In the genomic region with DNA sequence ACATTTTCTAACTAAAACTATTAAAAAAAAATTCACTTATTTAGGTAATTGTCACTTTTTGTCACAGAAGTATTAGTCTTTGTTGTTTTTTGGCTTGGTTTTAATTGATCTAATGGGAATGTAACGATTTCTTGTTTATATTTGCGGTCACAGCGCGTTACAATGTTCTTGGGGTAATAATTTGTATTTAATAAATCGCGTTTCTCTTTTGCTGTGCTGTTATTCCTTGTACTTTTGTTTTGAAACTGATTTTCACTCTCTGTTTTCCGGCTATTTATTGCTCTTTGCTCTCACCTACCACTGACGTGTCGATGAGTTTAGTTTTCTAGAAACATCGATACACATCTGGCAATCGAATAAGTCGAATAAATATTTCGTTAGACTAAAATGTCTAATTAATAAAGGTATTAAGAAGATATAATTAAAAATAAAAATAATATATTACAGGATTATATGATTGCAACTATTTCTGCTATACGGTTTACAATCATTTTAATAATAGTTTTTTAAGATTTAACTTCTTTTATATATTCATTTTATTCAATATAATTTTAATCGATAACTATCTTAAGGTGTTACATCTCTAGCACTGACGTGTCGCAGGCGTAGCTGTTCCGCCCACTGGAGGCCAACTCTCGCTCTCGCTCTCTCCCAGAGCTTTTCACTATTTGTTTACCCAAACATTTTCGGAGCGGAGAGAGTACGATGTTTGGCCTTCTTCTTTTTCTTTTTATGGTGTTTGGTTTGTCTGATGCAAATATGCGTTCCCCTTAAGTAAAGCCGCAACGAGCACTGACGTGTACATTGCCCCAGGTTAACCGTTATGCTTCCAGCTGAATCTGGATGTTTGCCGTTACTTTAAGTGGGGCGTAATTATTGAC, we compare ENCODE assay signal across 4 fruit fly cellular contexts.
TF ChIP-seq lines count a peak whose summit lies in the region.

TSS of gene Hsc70-3 (minus strand) at position 251 of the 881 bp plus-strand sequence.

TF ChIP-seq in whole organism, adult, 20 proteins besides CTCF, POLR2A, EP300 and RAD21 (continued from another document):
- TF ChIP-seq Hr96 (GFP tag; optimal IDR thresholded peaks at IDR 0.05; lab: Kevin White, UChicago) = no peak
- TF ChIP-seq toe (GFP tag; optimal IDR thresholded peaks at IDR 0.05; lab: Kevin White, UChicago) = no peak
- TF ChIP-seq CG14711 (tag; optimal IDR thresholded peaks at IDR 0.05; lab: Kevin White, UChicago) = peak; percentile 71
- TF ChIP-seq kay (GFP tag; lab: Kevin White, UChicago; ENCODE audit: borderline replicate concordance) = no peak

TF ChIP-seq in whole organism, embryonic, 481 proteins besides CTCF, POLR2A, EP300 and RAD21 (continued from another document and continues in another):
- peak; percentile 66 for TF ChIP-seq pros (GFP tag; optimal IDR thresholded peaks at IDR 0.05; lab: Kevin White, UChicago)
- no peak for TF ChIP-seq kah (GFP tag; optimal IDR thresholded peaks at IDR 0.05; lab: Kevin White, UChicago)
- peak; percentile 89 for TF ChIP-seq Dll (GFP tag; IDR thresholded peaks at IDR 0.05; lab: Robert Waterston, UW; ENCODE audit: partially characterized antibody)
- peak; percentile 76 to 85 for TF ChIP-seq Trl (optimal IDR thresholded peaks at IDR 0.05; lab: Kevin White, UChicago)
- TF ChIP-seq Trl (GFP tag; optimal IDR thresholded peaks at IDR 0.05; lab: Kevin White, UChicago) = peak; percentile 50
- no peak for TF ChIP-seq CG15479 (GFP tag; optimal IDR thresholded peaks at IDR 0.05; lab: Kevin White, UChicago)
- TF ChIP-seq CG9817 (tag; optimal IDR thresholded peaks at IDR 0.05; lab: Kevin White, UChicago) = no peak
- peak; percentile 33 for TF ChIP-seq CG1233 (GFP tag; optimal IDR thresholded peaks at IDR 0.05; lab: Kevin White, UChicago)
- TF ChIP-seq CG6791 (GFP tag; IDR thresholded peaks at IDR 0.05; lab: Robert Waterston, UW; ENCODE audit: partially characterized antibody) = 0 out of 3 replicates have a peak, but pooled peaks have one; percentile 49
- TF ChIP-seq Jarid2 (GFP tag; optimal IDR thresholded peaks at IDR 0.05; lab: Kevin White, UChicago) = peak; percentile 57
- peak; percentile 70 for TF ChIP-seq CG7987 (GFP tag; optimal IDR thresholded peaks at IDR 0.05; lab: Kevin White, UChicago)
- TF ChIP-seq Fer3 (tag; optimal IDR thresholded peaks at IDR 0.05; lab: Kevin White, UChicago) = peak; percentile 3
- TF ChIP-seq lov (optimal IDR thresholded peaks at IDR 0.05; lab: Kevin White, UChicago) = no peak
- peak; percentile 47; the same call in 1 of the 3 replicates for TF ChIP-seq lov (GFP tag; IDR thresholded peaks at IDR 0.05; lab: Robert Waterston, UW)
- TF ChIP-seq CG9609 (GFP tag; optimal IDR thresholded peaks at IDR 0.05; lab: Kevin White, UChicago) = no peak
- no peak for TF ChIP-seq Ravus (GFP tag; IDR thresholded peaks at IDR 0.05; lab: Robert Waterston, UW)
- no peak for TF ChIP-seq CrebB (tag; optimal IDR thresholded peaks at IDR 0.05; lab: Kevin White, UChicago)
- TF ChIP-seq da (GFP tag; optimal IDR thresholded peaks at IDR 0.05; lab: Kevin White, UChicago) = no peak
- TF ChIP-seq MESR4 (GFP tag; optimal IDR thresholded peaks at IDR 0.05; lab: Kevin White, UChicago) = peak; percentile 8
- no peak for TF ChIP-seq CG42726 (GFP tag; IDR thresholded peaks at IDR 0.05; lab: Robert Waterston, UW; ENCODE audit: partially characterized antibody)
- no peak for TF ChIP-seq slp2 (GFP tag; optimal IDR thresholded peaks at IDR 0.05; lab: Kevin White, UChicago)
- TF ChIP-seq CG1647 (GFP tag; optimal IDR thresholded peaks at IDR 0.05; lab: Kevin White, UChicago) = no peak
- TF ChIP-seq Dip3 (GFP tag; optimal IDR thresholded peaks at IDR 0.05; lab: Kevin White, UChicago) = no peak
- no peak for TF ChIP-seq org-1 (GFP tag; optimal IDR thresholded peaks at IDR 0.05; lab: Kevin White, UChicago)
- TF ChIP-seq ken (GFP tag; IDR thresholded peaks at IDR 0.05; lab: Robert Waterston, UW) = no peak
- no peak for TF ChIP-seq gro (GFP tag; optimal IDR thresholded peaks at IDR 0.05; lab: Kevin White, UChicago)
- peak; percentile 50 for TF ChIP-seq CoRest (tag; optimal IDR thresholded peaks at IDR 0.05; lab: Kevin White, UChicago)
- TF ChIP-seq grau (tag; optimal IDR thresholded peaks at IDR 0.05; lab: Kevin White, UChicago) = peak; percentile 33
- TF ChIP-seq twi (tag; optimal IDR thresholded peaks at IDR 0.05; lab: Kevin White, UChicago) = no peak
- TF ChIP-seq CG2116 (GFP tag; optimal IDR thresholded peaks at IDR 0.05; lab: Kevin White, UChicago) = peak; percentile 46
- peak; percentile 77 for TF ChIP-seq Nf-YC (tag; optimal IDR thresholded peaks at IDR 0.05; lab: Kevin White, UChicago)
- TF ChIP-seq Aef1 (GFP tag; IDR thresholded peaks at IDR 0.05; lab: Robert Waterston, UW) = no peak
- no peak for TF ChIP-seq Gsc (GFP tag; IDR thresholded peaks at IDR 0.05; lab: Robert Waterston, UW)
- no peak for TF ChIP-seq CG11398 (GFP tag; optimal IDR thresholded peaks at IDR 0.05; lab: Kevin White, UChicago)
- TF ChIP-seq dysf (GFP tag; IDR thresholded peaks at IDR 0.05; lab: Robert Waterston, UW) = no peak
- peak; percentile 12 for TF ChIP-seq Vsx1 (GFP tag; optimal IDR thresholded peaks at IDR 0.05; lab: Kevin White, UChicago)
- TF ChIP-seq CG14860 (GFP tag; IDR thresholded peaks at IDR 0.05; lab: Robert Waterston, UW; ENCODE audit: partially characterized antibody) = peak; percentile 43; the same call in 1 of the 3 replicates
- no peak for TF ChIP-seq exex (tag; optimal IDR thresholded peaks at IDR 0.05; lab: Kevin White, UChicago)
- no peak for TF ChIP-seq sisA (GFP tag; IDR thresholded peaks at IDR 0.05; lab: Robert Waterston, UW)

TF ChIP-seq in whole organism, prepupa, 60 proteins besides CTCF, POLR2A, EP300 and RAD21 (continued from another document):
- TF ChIP-seq Sox15 (GFP tag; optimal IDR thresholded peaks at IDR 0.05; lab: Kevin White, UChicago) (no peak), fd59A (GFP tag; optimal IDR thresholded peaks at IDR 0.05; lab: Kevin White, UChicago) (no peak), CG15336 (GFP tag; IDR thresholded peaks at IDR 0.05; lab: Robert Waterston, UW) (peak; percentile 18; the same call in 1 of the 2 replicates), Hr39 (GFP tag; optimal IDR thresholded peaks at IDR 0.05; lab: Kevin White, UChicago) (no peak), CG11294 (GFP tag; IDR thresholded peaks at IDR 0.05; lab: Robert Waterston, UW) (no peak), CG3919 (GFP tag; optimal IDR thresholded peaks at IDR 0.05; lab: Kevin White, UChicago) (peak; percentile 22), Lpt (GFP tag; optimal IDR thresholded peaks at IDR 0.05; lab: Kevin White, UChicago) (no peak), Ets96B (tag; optimal IDR thresholded peaks at IDR 0.05; lab: Kevin White, UChicago) (no peak), CG9139 (GFP tag; optimal IDR thresholded peaks at IDR 0.05; lab: Kevin White, UChicago) (peak; percentile 21), Hr4 (GFP tag; optimal IDR thresholded peaks at IDR 0.05; lab: Kevin White, UChicago) (no peak), fkh (GFP tag; optimal IDR thresholded peaks at IDR 0.05; lab: Kevin White, UChicago) (peak; percentile 92), Eip93F (GFP tag; optimal IDR thresholded peaks at IDR 0.05; lab: Kevin White, UChicago) (no peak), esn (GFP tag; optimal IDR thresholded peaks at IDR 0.05; lab: Kevin White, UChicago) (peak; percentile 28), CG3032 (tag; optimal IDR thresholded peaks at IDR 0.05; lab: Kevin White, UChicago) (peak; percentile 13), CG1621 (tag; optimal IDR thresholded peaks at IDR 0.05; lab: Kevin White, UChicago) (no peak), CG34406 (GFP tag; optimal IDR thresholded peaks at IDR 0.05; lab: Kevin White, UChicago) (peak; percentile 12), net (GFP tag; optimal IDR thresholded peaks at IDR 0.05; lab: Kevin White, UChicago) (no peak), CG8632 (GFP tag; optimal IDR thresholded peaks at IDR 0.05; lab: Kevin White, UChicago) (no peak), Blimp-1 (GFP tag; optimal IDR thresholded peaks at IDR 0.05; lab: Kevin White, UChicago) (no peak), CG7368 (GFP tag; optimal IDR thresholded peaks at IDR 0.05; lab: Kevin White, UChicago) (no peak), topi (GFP tag; optimal IDR thresholded peaks at IDR 0.05; lab: Kevin White, UChicago) (peak; percentile 10), CG6163 (GFP tag; IDR thresholded peaks at IDR 0.05; lab: Robert Waterston, UW) (peak; percentile 16; the same call in 1 of the 3 replicates), CG16779 (tag; optimal IDR thresholded peaks at IDR 0.05; lab: Kevin White, UChicago) (no peak), CG10631 (GFP tag; optimal IDR thresholded peaks at IDR 0.05; lab: Kevin White, UChicago) (peak; percentile 13), pdm3 (GFP tag; optimal IDR thresholded peaks at IDR 0.05; lab: Kevin White, UChicago) (no peak), Sox14 (GFP tag; optimal IDR thresholded peaks at IDR 0.05; lab: Kevin White, UChicago) (no peak), Met (GFP tag; optimal IDR thresholded peaks at IDR 0.05; lab: Kevin White, UChicago) (peak; percentile 28), salr (GFP tag; optimal IDR thresholded peaks at IDR 0.05; lab: Kevin White, UChicago) (no peak), Sox102F (GFP tag; optimal IDR thresholded peaks at IDR 0.05; lab: Kevin White, UChicago) (peak; percentile 42), dac (GFP tag; optimal IDR thresholded peaks at IDR 0.05; lab: Kevin White, UChicago) (no peak), lz (GFP tag; optimal IDR thresholded peaks at IDR 0.05; lab: Kevin White, UChicago) (no peak), Gug (GFP tag; IDR thresholded peaks at IDR 0.05; lab: Robert Waterston, UW) (no peak), cyc (GFP tag; optimal IDR thresholded peaks at IDR 0.05; lab: Kevin White, UChicago) (no peak), Eip78C (GFP tag; lab: Kevin White, UChicago) (peak; percentile 81), acj6 (GFP tag; optimal IDR thresholded peaks at IDR 0.05; lab: Kevin White, UChicago) (no peak), CG11902 (GFP tag; optimal IDR thresholded peaks at IDR 0.05; lab: Kevin White, UChicago) (no peak), dsx (GFP tag; optimal IDR thresholded peaks at IDR 0.05; lab: Kevin White, UChicago; ENCODE audit: poor library complexity, severe bottlenecking) (peak; percentile 30), CG6854 (GFP tag; optimal IDR thresholded peaks at IDR 0.05; lab: Kevin White, UChicago) (peak; percentile 63), Hr38 (GFP tag; optimal IDR thresholded peaks at IDR 0.05; lab: Kevin White, UChicago) (no peak), CG10669 (GFP tag; optimal IDR thresholded peaks at IDR 0.05; lab: Kevin White, UChicago) (no peak)

TF ChIP-seq in whole organism, wandering third instar larva, 38 proteins besides CTCF, POLR2A, EP300 and RAD21 (continued from another document):
- no peak for TF ChIP-seq dsf (GFP tag; optimal IDR thresholded peaks at IDR 0.05; lab: Kevin White, UChicago; ENCODE audit: borderline replicate concordance)
- no peak for TF ChIP-seq Myc (optimal IDR thresholded peaks at IDR 0.05; lab: Kevin White, UChicago)
- TF ChIP-seq sv (GFP tag; optimal IDR thresholded peaks at IDR 0.05; lab: Kevin White, UChicago) = no peak
- TF ChIP-seq psq (GFP tag; optimal IDR thresholded peaks at IDR 0.05; lab: Kevin White, UChicago) = peak; percentile 56
- no peak for TF ChIP-seq jim (GFP tag; optimal IDR thresholded peaks at IDR 0.05; lab: Kevin White, UChicago)
- peak; percentile 13 for TF ChIP-seq h (GFP tag; optimal IDR thresholded peaks at IDR 0.05; lab: Kevin White, UChicago)
- TF ChIP-seq CrebA (GFP tag; optimal IDR thresholded peaks at IDR 0.05; lab: Kevin White, UChicago; ENCODE audit: borderline replicate concordance) = peak; percentile 72
- TF ChIP-seq N (GFP tag; optimal IDR thresholded peaks at IDR 0.05; lab: Kevin White, UChicago) = no peak
- no peak for TF ChIP-seq pan (optimal IDR thresholded peaks at IDR 0.05; lab: Kevin White, UChicago)
- TF ChIP-seq brk (GFP tag; optimal IDR thresholded peaks at IDR 0.05; lab: Kevin White, UChicago) = peak; percentile 24
- peak in 1 of 2 experiments; percentile 32 for TF ChIP-seq foxo (GFP tag; optimal IDR thresholded peaks at IDR 0.05; lab: Kevin White, UChicago)
- peak; percentile 93 for TF ChIP-seq Dif (GFP tag; optimal IDR thresholded peaks at IDR 0.05; lab: Kevin White, UChicago; ENCODE audit: partially characterized antibody)
- TF ChIP-seq dmrt93B (GFP tag; optimal IDR thresholded peaks at IDR 0.05; lab: Kevin White, UChicago) = no peak
- no peak for TF ChIP-seq sage (GFP tag; optimal IDR thresholded peaks at IDR 0.05; lab: Kevin White, UChicago)
- no peak for TF ChIP-seq woc (GFP tag; optimal IDR thresholded peaks at IDR 0.05; lab: Kevin White, UChicago)
- TF ChIP-seq HLH106 (tag; optimal IDR thresholded peaks at IDR 0.05; lab: Kevin White, UChicago) = peak; percentile 52
